Fruit fly (Drosophila melanogaster) whole organism, embryonic: ENCODE measurements around the gene CG13623.
A peak's percentile ranks its signal among the peaks of the same experiment; 100 is the strongest.

ENCODE experiments used
- Blimp-1 ChIP-seq: fragments of 200-800 bp; sonication (Bioruptor generic); optimal IDR thresholded peaks from 3 replicates; lab custom pipeline; 2018; ENCODE audit warnings: missing biosample characterization, missing genetic modification characterization, mild to moderate bottlenecking, moderate library complexity, missing genetic modification reagents
- CG10462 ChIP-seq: fragments of 200-800 bp; sonication (Bioruptor generic); optimal IDR thresholded peaks from 2 replicates; lab custom pipeline; 2016; ENCODE audit warnings: missing biosample characterization, missing genetic modification characterization
- CG11247 ChIP-seq: fragments of 200-800 bp; sonication (Bioruptor generic); IDR thresholded peaks from 2 replicates; pipeline ENCODE4 v1.3.6; 2022; ENCODE audit warnings: missing biosample characterization, missing genetic modification characterization
- CG11398 ChIP-seq: fragments of 200-800 bp; sonication (Bioruptor generic); optimal IDR thresholded peaks from 2 replicates; lab custom pipeline; 2016; ENCODE audit warnings: missing biosample characterization, missing genetic modification characterization
- CG11723 ChIP-seq: fragments of 200-800 bp; sonication (Bioruptor generic); optimal IDR thresholded peaks from 2 replicates; lab custom pipeline; 2017; ENCODE audit warnings: missing biosample characterization, mild to moderate bottlenecking, missing genetic modification characterization
- CG12299 ChIP-seq: fragments of 200-800 bp; sonication (Bioruptor generic); optimal IDR thresholded peaks from 2 replicates; lab custom pipeline; 2018; ENCODE audit warnings: missing biosample characterization, mild to moderate bottlenecking, missing genetic modification characterization
- CG14710 ChIP-seq: fragments of 200-800 bp; sonication (Bioruptor generic); optimal IDR thresholded peaks from 3 replicates; lab custom pipeline; 2019; ENCODE audit warnings: missing biosample characterization, mild to moderate bottlenecking, missing genetic modification characterization, moderate library complexity
- CG14860 ChIP-seq: fragments of 200-800 bp; sonication (Bioruptor generic); IDR thresholded peaks from 3 replicates; pipeline ENCODE4 v1.3.6; 2022; ENCODE audit warnings: missing biosample characterization, missing genetic modification characterization; ENCODE audit not compliant: partially characterized antibody
- CG15479 ChIP-seq: fragments of 200-800 bp; sonication (Bioruptor generic); optimal IDR thresholded peaks from 3 replicates; lab custom pipeline; 2019; ENCODE audit warnings: missing biosample characterization, mild to moderate bottlenecking, missing genetic modification characterization, moderate library complexity
- CG16815 ChIP-seq: fragments of 200-800 bp; sonication (Bioruptor generic); optimal IDR thresholded peaks from 3 replicates; lab custom pipeline; 2017; ENCODE audit warnings: missing biosample characterization, mild to moderate bottlenecking, missing genetic modification characterization
- CG17328 ChIP-seq: fragments of 200-800 bp; sonication (Bioruptor generic); IDR thresholded peaks from 2 replicates; pipeline ENCODE4 v1.3.6; 2022; ENCODE audit warnings: missing biosample characterization, missing genetic modification characterization
- CG31365 ChIP-seq: fragments of 200-800 bp; sonication (Bioruptor generic); optimal IDR thresholded peaks from 2 replicates; lab custom pipeline; 2018; ENCODE audit warnings: missing biosample characterization, mild to moderate bottlenecking, missing genetic modification characterization
- CG34224 ChIP-seq: fragments of 200-800 bp; sonication (Bioruptor generic); IDR thresholded peaks from 3 replicates; pipeline ENCODE4 v1.3.6; 2022; ENCODE audit warnings: missing biosample characterization, missing genetic modification characterization; ENCODE audit not compliant: partially characterized antibody
- CG34376 ChIP-seq: fragments of 200-800 bp; sonication (Bioruptor generic); optimal IDR thresholded peaks from 2 replicates; lab custom pipeline; 2018; ENCODE audit warnings: missing biosample characterization, mild to moderate bottlenecking, missing genetic modification characterization
- CG3847 ChIP-seq: fragments of 200-800 bp; sonication (Bioruptor generic); IDR thresholded peaks from 2 replicates; pipeline ENCODE4 v1.3.6; 2022; ENCODE audit warnings: missing biosample characterization, missing genetic modification characterization
- CG4404 ChIP-seq: fragments of 200-800 bp; sonication (Bioruptor generic); IDR thresholded peaks from 2 replicates; pipeline ENCODE4 v1.3.6; 2022; ENCODE audit warnings: missing biosample characterization, missing genetic modification characterization
- CG4707 ChIP-seq: fragments of 200-800 bp; sonication (Bioruptor generic); optimal IDR thresholded peaks from 2 replicates; lab custom pipeline; 2018; ENCODE audit warnings: missing biosample characterization, mild to moderate bottlenecking, missing genetic modification characterization, moderate library complexity
- CG4854 ChIP-seq: fragments of 200-800 bp; sonication (Bioruptor generic); optimal IDR thresholded peaks from 2 replicates; lab custom pipeline; 2016; ENCODE audit warnings: missing biosample characterization, missing genetic modification characterization, inconsistent platforms
- CG7372 ChIP-seq: fragments of 200-800 bp; sonication (Bioruptor generic); IDR thresholded peaks from 2 replicates; pipeline ENCODE4 v1.3.6; 2022; ENCODE audit warnings: missing biosample characterization, missing genetic modification characterization
- CG7928 ChIP-seq: fragments of 200-800 bp; sonication (Bioruptor generic); optimal IDR thresholded peaks from 2 replicates; lab custom pipeline; 2017; ENCODE audit warnings: missing biosample characterization, mild to moderate bottlenecking, missing genetic modification characterization
- Dll ChIP-seq: fragments of 200-800 bp; sonication (Bioruptor generic); IDR thresholded peaks from 4 replicates; pipeline ENCODE4 v1.3.6; 2022; ENCODE audit warnings: missing biosample characterization, missing genetic modification characterization; ENCODE audit not compliant: partially characterized antibody
- Ets97D ChIP-seq: fragments of 200-800 bp; sonication (Bioruptor generic); optimal IDR thresholded peaks from 3 replicates; lab custom pipeline; 2016; ENCODE audit warnings: missing biosample characterization, missing genetic modification characterization
- HLH3B ChIP-seq: fragments of 200-800 bp; sonication (Bioruptor generic); IDR thresholded peaks from 2 replicates; pipeline ENCODE4 v1.3.6; 2022; ENCODE audit warnings: missing biosample characterization, missing genetic modification characterization
- Hr39 ChIP-seq: fragments of >200 bp; optimal IDR thresholded peaks from 2 replicates; lab custom pipeline; 2017
- Hr78 ChIP-seq, 2 experiments: fragments of 200-800 bp in 1 of 2; fragments of >200 bp in 1 of 2; sonication (Bioruptor generic) in 1 of 2; optimal IDR thresholded peaks; 2 replicates each; lab custom pipeline; 2017 to 2019; ENCODE audit warnings: missing biosample characterization in 2 of 2, missing genetic modification characterization in 2 of 2, mild to moderate bottlenecking in 1 of 2, moderate library complexity in 1 of 2
- Max ChIP-seq: fragments of 200-800 bp; sonication (Bioruptor generic); optimal IDR thresholded peaks from 2 replicates; lab custom pipeline; 2016; ENCODE audit warnings: missing biosample characterization, mild to moderate bottlenecking, missing genetic modification characterization
- NK7.1 ChIP-seq: fragments of 200-800 bp; sonication (Bioruptor generic); optimal IDR thresholded peaks from 3 replicates; lab custom pipeline; 2016; ENCODE audit warnings: missing biosample characterization, missing genetic modification characterization
- Nf-YC ChIP-seq: fragments of 200-800 bp; optimal IDR thresholded peaks from 3 replicates; lab custom pipeline; 2019; ENCODE audit warnings: missing biosample characterization, mild to moderate bottlenecking, missing genetic modification characterization, moderate library complexity
- Opbp ChIP-seq: fragments of 200-800 bp; sonication (Bioruptor generic); IDR thresholded peaks from 3 replicates; pipeline ENCODE4 v1.3.6; 2022; ENCODE audit warnings: missing biosample characterization, missing genetic modification characterization; ENCODE audit not compliant: partially characterized antibody
- Sox102F ChIP-seq: fragments of 200-800 bp; sonication (Bioruptor generic); optimal IDR thresholded peaks from 2 replicates; lab custom pipeline; 2018; ENCODE audit warnings: missing biosample characterization, mild to moderate bottlenecking, missing genetic modification characterization, moderate library complexity
- Usf ChIP-seq: fragments of 200-800 bp; sonication (Bioruptor generic); optimal IDR thresholded peaks from 2 replicates; lab custom pipeline; 2017; ENCODE audit warnings: missing genotype, missing biosample characterization, missing genetic modification characterization
- amos ChIP-seq: fragments of 200-800 bp; sonication (Bioruptor generic); IDR thresholded peaks from 2 replicates; pipeline ENCODE4 v1.3.6; 2022; ENCODE audit warnings: missing biosample characterization, missing genetic modification characterization; ENCODE audit not compliant: partially characterized antibody
- az2 ChIP-seq: fragments of 200-800 bp; sonication (Bioruptor generic); optimal IDR thresholded peaks from 3 replicates; lab custom pipeline; 2016; ENCODE audit warnings: missing biosample characterization, missing genetic modification characterization
- corto ChIP-seq: fragments of 200-800 bp; sonication (Bioruptor generic); optimal IDR thresholded peaks from 2 replicates; lab custom pipeline; 2016; ENCODE audit warnings: missing biosample characterization, mild to moderate bottlenecking, missing genetic modification characterization, moderate library complexity
- fu2 ChIP-seq: fragments of 200-800 bp; sonication (Bioruptor generic); optimal IDR thresholded peaks from 2 replicates; lab custom pipeline; 2016; ENCODE audit warnings: missing biosample characterization, missing genetic modification characterization
- gro ChIP-seq: fragments of 200-800 bp; sonication (Bioruptor generic); optimal IDR thresholded peaks from 2 replicates; lab custom pipeline; 2016; ENCODE audit warnings: missing biosample characterization, missing genetic modification characterization
- gsb ChIP-seq: fragments of 200-800 bp; sonication (Bioruptor generic); IDR thresholded peaks from 2 replicates; pipeline ENCODE4 v1.3.6; 2022; ENCODE audit warnings: missing biosample characterization, missing genetic modification characterization
- inv ChIP-seq: fragments of 200-800 bp; sonication (Bioruptor generic); IDR thresholded peaks from 2 replicates; pipeline ENCODE4 v1.3.6; 2022; ENCODE audit warnings: missing biosample characterization, missing genetic modification characterization; ENCODE audit not compliant: partially characterized antibody
- mirr ChIP-seq: fragments of 200-800 bp; sonication (Bioruptor generic); optimal IDR thresholded peaks from 3 replicates; lab custom pipeline; 2018; ENCODE audit warnings: missing biosample characterization, mild to moderate bottlenecking, missing genetic modification characterization
- nau ChIP-seq: fragments of 200-800 bp; sonication (Bioruptor generic); optimal IDR thresholded peaks from 3 replicates; lab custom pipeline; 2017; ENCODE audit warnings: missing biosample characterization, mild to moderate bottlenecking, missing genetic modification characterization, missing genetic modification reagents
- pb ChIP-seq: fragments of 200-800 bp; sonication (Bioruptor generic); optimal IDR thresholded peaks from 3 replicates; lab custom pipeline; 2016; ENCODE audit warnings: missing biosample characterization, missing genetic modification characterization
- phol ChIP-seq: fragments of 200-800 bp; sonication (Bioruptor generic); optimal IDR thresholded peaks from 3 replicates; lab custom pipeline; 2018; ENCODE audit warnings: missing biosample characterization, mild to moderate bottlenecking, missing genetic modification characterization, moderate library complexity
- pita ChIP-seq: fragments of 200-800 bp; sonication (Bioruptor generic); optimal IDR thresholded peaks from 2 replicates; lab custom pipeline; 2017; ENCODE audit warnings: missing biosample characterization, mild to moderate bottlenecking, missing genetic modification characterization
- pum ChIP-seq: fragments of 200-800 bp; sonication (Bioruptor generic); optimal IDR thresholded peaks from 2 replicates; lab custom pipeline; 2016; ENCODE audit warnings: missing biosample characterization, missing genetic modification characterization
- salm ChIP-seq: fragments of 200-800 bp; sonication (Bioruptor generic); optimal IDR thresholded peaks from 2 replicates; lab custom pipeline; 2018; ENCODE audit warnings: missing biosample characterization, mild to moderate bottlenecking, missing genetic modification characterization
- slbo ChIP-seq: fragments of 200-800 bp; sonication (Bioruptor generic); IDR thresholded peaks from 2 replicates; pipeline ENCODE4 v1.3.6; 2022; ENCODE audit warnings: missing biosample characterization, missing genetic modification characterization
- sob ChIP-seq: fragments of 200-800 bp; sonication (Bioruptor generic); IDR thresholded peaks from 2 replicates; pipeline ENCODE4 v1.3.6; 2022; ENCODE audit warnings: missing biosample characterization, missing genetic modification characterization
- sqz ChIP-seq: fragments of 200-800 bp; sonication (Bioruptor generic); optimal IDR thresholded peaks from 3 replicates; lab custom pipeline; 2018; ENCODE audit warnings: missing biosample characterization, mild to moderate bottlenecking, missing genetic modification characterization
- tna ChIP-seq: fragments of 200-800 bp; sonication (Bioruptor generic); IDR thresholded peaks from 2 replicates; pipeline ENCODE4 v1.3.6; 2022; ENCODE audit warnings: missing biosample characterization, missing genetic modification characterization; ENCODE audit not compliant: partially characterized antibody

Gene CG13623

DNA sequence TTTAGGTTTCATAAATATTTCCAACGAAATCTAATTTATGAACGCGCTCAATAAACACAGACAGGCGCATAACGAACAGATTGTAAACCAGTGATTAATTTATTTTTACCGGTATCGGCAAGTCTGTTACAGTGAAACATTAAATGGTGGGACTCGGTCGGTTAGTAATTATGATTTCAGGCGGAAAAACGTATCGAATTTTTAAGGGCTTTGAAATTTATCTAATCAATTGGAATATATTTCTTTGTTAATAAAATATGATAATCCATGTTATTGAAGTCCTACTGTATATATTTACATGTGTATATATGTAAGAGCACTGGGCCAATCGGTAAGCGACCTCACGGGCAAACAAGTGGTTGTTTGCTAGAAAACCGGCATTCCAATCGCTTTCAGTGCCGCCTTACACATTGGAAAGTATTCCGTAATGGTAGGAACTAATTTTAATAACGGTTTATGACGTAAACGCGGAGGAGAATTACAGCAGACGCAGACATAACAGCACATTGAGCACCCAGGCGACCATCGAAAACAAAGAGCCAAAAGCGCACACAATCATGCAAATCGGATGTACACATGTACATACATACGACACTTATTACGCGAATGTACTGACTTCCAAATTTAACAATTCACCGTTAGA, 12.8 kb upstream of the CG13623 start:
- TF ChIP-seq tna (GFP tag; lab: Robert Waterston, UW), result no peak
- peak; percentile 94 for TF ChIP-seq CG17328 (GFP tag; lab: Robert Waterston, UW)
- peak; percentile 81 for TF ChIP-seq CG4404
- no peak for TF ChIP-seq Opbp
- TF ChIP-seq pum (GFP tag; lab: Kevin White, UChicago), result peak; percentile 72
- TF ChIP-seq gsb, result peak; percentile 93
- no peak for TF ChIP-seq inv (GFP tag; lab: Robert Waterston, UW)
- peak; percentile 83 for TF ChIP-seq CG4707 (GFP tag; lab: Kevin White, UChicago)
- peak; percentile 50 for TF ChIP-seq NK7.1 (GFP tag; lab: Kevin White, UChicago)
- TF ChIP-seq nau, result no peak
- TF ChIP-seq sob, result peak; percentile 97
- peak; percentile 83 for TF ChIP-seq CG11723 (GFP tag; lab: Kevin White, UChicago)
- TF ChIP-seq Nf-YC (tag; lab: Kevin White, UChicago), result peak; percentile 85
- TF ChIP-seq Ets97D (GFP tag; lab: Kevin White, UChicago), result peak; percentile 78
- peak; percentile 93 for TF ChIP-seq az2 (GFP tag; lab: Kevin White, UChicago)
- peak; percentile 96 for TF ChIP-seq Sox102F
- peak; percentile 81 for TF ChIP-seq CG34376
- no peak for TF ChIP-seq amos (GFP tag; lab: Robert Waterston, UW)
- TF ChIP-seq pb, result peak; percentile 30
- no peak for TF ChIP-seq CG4854 (GFP tag; lab: Kevin White, UChicago)
- TF ChIP-seq corto, result peak; percentile 60
- peak; percentile 95 for TF ChIP-seq gro (GFP tag; lab: Kevin White, UChicago)
- peak; percentile 75 for TF ChIP-seq CG11398 (GFP tag; lab: Kevin White, UChicago)
- TF ChIP-seq sqz (GFP tag; lab: Kevin White, UChicago), result no peak
- peak; percentile 49 for TF ChIP-seq Usf
- TF ChIP-seq CG12299 (tag; lab: Kevin White, UChicago), result peak; percentile 89
- peak; percentile 96 for TF ChIP-seq CG7372 (GFP tag; lab: Robert Waterston, UW)
- peak; percentile 82 for TF ChIP-seq phol
- no peak for TF ChIP-seq Hr39 (lab: Kevin White, UChicago)
- TF ChIP-seq CG14710 (tag; lab: Kevin White, UChicago), result peak; percentile 19
- TF ChIP-seq CG34224 (GFP tag; lab: Robert Waterston, UW), result no peak
- peak; percentile 96 for TF ChIP-seq CG3847 (GFP tag; lab: Robert Waterston, UW)
- peak; percentile 96 for TF ChIP-seq HLH3B (GFP tag; lab: Robert Waterston, UW)
- peak; percentile 46 for TF ChIP-seq CG31365 (tag; lab: Kevin White, UChicago)
- TF ChIP-seq mirr (GFP tag; lab: Kevin White, UChicago), result peak; percentile 94
- peak; percentile 79 for TF ChIP-seq CG10462 (GFP tag; lab: Kevin White, UChicago)
- peak; percentile 63 for TF ChIP-seq CG7928 (GFP tag; lab: Kevin White, UChicago)
- TF ChIP-seq Blimp-1 (GFP tag; lab: Kevin White, UChicago), result peak; percentile 88
- peak; percentile 98 for TF ChIP-seq slbo (GFP tag; lab: Robert Waterston, UW)
- peak in 1 of 2 experiments; percentile 70 for TF ChIP-seq Hr78 (GFP tag; optimal IDR thresholded peaks at IDR 0.05; lab: Kevin White, UChicago)
- TF ChIP-seq salm (tag; lab: Kevin White, UChicago), result peak; percentile 88
- TF ChIP-seq Max (GFP tag; lab: Kevin White, UChicago), result peak; percentile 84
- TF ChIP-seq pita, result no peak
- peak; percentile 88 for TF ChIP-seq fu2
- TF ChIP-seq CG15479, result no peak
- TF ChIP-seq CG14860 (GFP tag; lab: Robert Waterston, UW), result no peak
- peak; percentile 97 for TF ChIP-seq CG11247
- no peak for TF ChIP-seq Dll (GFP tag; lab: Robert Waterston, UW)
- TF ChIP-seq CG16815 (GFP tag; lab: Kevin White, UChicago), result peak; percentile 73
